Worm (Caenorhabditis elegans) whole organism, L4 larva: ENCODE results near the gene rig-3.
A peak's percentile ranks its signal among the peaks of the same experiment; 100 is the strongest.
"Not testable (repeated sequence)": the region's sequence is repeated elsewhere in the genome, so short reads cannot be mapped to it uniquely, and the experiment has no call there.

Source experiments
- F10B5.3 ChIP-seq: sonication (generic microtip); optimal IDR thresholded peaks from 2 replicates; lab custom pipeline; 2016; ENCODE audit warnings: mild to moderate bottlenecking, missing genetic modification characterization, missing compliant biosample characterization
- F26F4.8 ChIP-seq: fragments of 200-800 bp; sonication (Bioruptor generic); conservative IDR thresholded peaks from 2 replicates; pipeline ENCODE4 v1.3.6; 2022; ENCODE audit warnings: missing genetic modification characterization, missing compliant biosample characterization
- F37D6.2 ChIP-seq: sonication (generic microtip); optimal IDR thresholded peaks from 2 replicates; lab custom pipeline; 2016; ENCODE audit warnings: mild to moderate bottlenecking, missing genetic modification characterization, missing compliant biosample characterization
- Y5F2A.4 ChIP-seq: fragments of 200-800 bp; sonication (Bioruptor generic); optimal IDR thresholded peaks from 2 replicates; lab custom pipeline; 2018; ENCODE audit warnings: mild to moderate bottlenecking, missing genetic modification characterization, missing compliant biosample characterization
- aha-1 ChIP-seq: fragments of 150-350 bp; peaks from one replicate; lab custom pipeline; 2014; ENCODE audit warnings: missing biosample characterization, missing genetic modification characterization
- aly-2 ChIP-seq: sonication (generic microtip); optimal IDR thresholded peaks from 2 replicates; lab custom pipeline; 2018; ENCODE audit warnings: missing biosample characterization, missing genetic modification characterization
- ama-1 ChIP-seq: fragments of 150-350 bp; optimal IDR thresholded peaks from 2 replicates; lab custom pipeline; 2014; ENCODE audit warnings: inconsistent platforms, mixed read lengths
- attf-4 ChIP-seq: sonication (generic microtip); optimal IDR thresholded peaks from 3 replicates; lab custom pipeline; 2017; ENCODE audit warnings: missing biosample characterization, missing genetic modification characterization
- ceh-20 ChIP-seq: fragments of 200-800 bp; sonication (Bioruptor generic); IDR thresholded peaks from 2 replicates; pipeline ENCODE4 v1.3.6; 2022; ENCODE audit warnings: missing genetic modification reagents, missing genetic modification characterization, missing compliant biosample characterization
- ceh-28 ChIP-seq: fragments of 150-350 bp; optimal IDR thresholded peaks from 2 replicates; lab custom pipeline; 2014; ENCODE audit warnings: missing biosample characterization, missing genetic modification reagents, missing genetic modification characterization
- ceh-62 ChIP-seq: sonication (generic microtip); optimal IDR thresholded peaks from 2 replicates; lab custom pipeline; 2017; ENCODE audit warnings: missing biosample characterization, missing genetic modification characterization
- daf-8 ChIP-seq: fragments of 200-800 bp; sonication (Bioruptor generic); IDR thresholded peaks from 2 replicates; pipeline ENCODE4 v1.3.6; 2022; ENCODE audit warnings: missing genetic modification characterization, missing compliant biosample characterization
- dmd-9 ChIP-seq: fragments of 200-800 bp; sonication (Bioruptor generic); IDR thresholded peaks from 2 replicates; pipeline ENCODE4 v1.3.6; 2022; ENCODE audit warnings: missing genetic modification reagents, missing genetic modification characterization, missing compliant biosample characterization
- dve-1 ChIP-seq: sonication (generic microtip); optimal IDR thresholded peaks from 2 replicates; lab custom pipeline; 2017; ENCODE audit warnings: antibody characterized with exemption, mild to moderate bottlenecking, missing genetic modification characterization, missing compliant biosample characterization; ENCODE audit not compliant: insufficient read depth
- fos-1 ChIP-seq: fragments of 150-350 bp; optimal IDR thresholded peaks from 2 replicates; lab custom pipeline; 2014; ENCODE audit warnings: missing biosample characterization, missing genetic modification characterization
- gei-8 ChIP-seq: fragments of 200-800 bp; sonication (Bioruptor generic); optimal IDR thresholded peaks from 2 replicates; lab custom pipeline; 2018; ENCODE audit warnings: mild to moderate bottlenecking, missing genetic modification characterization, missing compliant biosample characterization
- hlh-11 ChIP-seq: fragments of 200-800 bp; sonication (Bioruptor generic); optimal IDR thresholded peaks from 2 replicates; lab custom pipeline; 2018; ENCODE audit warnings: mild to moderate bottlenecking, missing genetic modification characterization, missing compliant biosample characterization
- hlh-30 ChIP-seq: sonication (generic microtip); optimal IDR thresholded peaks from 2 replicates; lab custom pipeline; 2017; ENCODE audit warnings: antibody characterized with exemption, mild to moderate bottlenecking, missing genetic modification characterization, missing compliant biosample characterization; ENCODE audit not compliant: insufficient read depth
- hmg-1.1 ChIP-seq: fragments of 200-800 bp; sonication (Bioruptor generic); IDR thresholded peaks from 2 replicates; pipeline ENCODE4 v1.3.6; 2022; ENCODE audit warnings: missing genetic modification reagents, missing genetic modification characterization, missing compliant biosample characterization
- lin-38 ChIP-seq: fragments of 200-800 bp; sonication (Bioruptor generic); IDR thresholded peaks from 2 replicates; pipeline ENCODE4 v1.3.6; 2022; ENCODE audit warnings: missing genetic modification reagents, missing genetic modification characterization, missing compliant biosample characterization
- mdt-29 ChIP-seq: fragments of 200-800 bp; sonication (Bioruptor generic); IDR thresholded peaks from 2 replicates; pipeline ENCODE4 v1.3.6; 2022; ENCODE audit warnings: missing genetic modification reagents, missing genetic modification characterization, missing compliant biosample characterization
- mes-2 ChIP-seq: sonication (generic microtip); optimal IDR thresholded peaks from 2 replicates; lab custom pipeline; 2016; ENCODE audit warnings: missing genotype, mild to moderate bottlenecking, missing genetic modification characterization, missing compliant biosample characterization; ENCODE audit not compliant: poor library complexity, severe bottlenecking
- mxl-2 ChIP-seq: fragments of 200-800 bp; sonication (Bioruptor generic); conservative IDR thresholded peaks from 2 replicates; pipeline ENCODE4 v1.3.6; 2022; ENCODE audit warnings: missing genetic modification reagents, missing genetic modification characterization, missing compliant biosample characterization
- nhr-11 ChIP-seq: fragments of 150-350 bp; optimal IDR thresholded peaks from 2 replicates; lab custom pipeline; 2014; ENCODE audit warnings: missing biosample characterization, missing genetic modification characterization
- nhr-237 ChIP-seq: sonication (generic microtip); optimal IDR thresholded peaks from 2 replicates; lab custom pipeline; 2017; ENCODE audit warnings: missing biosample characterization, missing genetic modification characterization
- nhr-41 ChIP-seq: fragments of 200-800 bp; sonication (Bioruptor generic); IDR thresholded peaks from 2 replicates; pipeline ENCODE4 v1.3.6; 2022; ENCODE audit warnings: missing genetic modification reagents, missing genetic modification characterization, missing compliant biosample characterization
- nhr-77 ChIP-seq: fragments of 150-350 bp; optimal IDR thresholded peaks from 2 replicates; lab custom pipeline; 2014; ENCODE audit warnings: missing biosample characterization, missing genetic modification characterization
- pha-4 ChIP-seq, 2 experiments: fragments of 150-350 bp in 1 of 2; fragments of 200-800 bp in 1 of 2; sonication (Bioruptor generic) in 1 of 2; IDR thresholded peaks in 1 of 2; optimal IDR thresholded peaks in 1 of 2; 2 replicates each; pipeline versions ENCODE4 v1.3.6 to Lab custom; 2014 to 2022; ENCODE audit warnings: missing genetic modification characterization in 2 of 2, missing genetic modification reagents in 2 of 2, missing biosample characterization in 1 of 2, missing compliant biosample characterization in 1 of 2
- set-16 ChIP-seq: fragments of 200-800 bp; sonication (Bioruptor generic); IDR thresholded peaks from 2 replicates; pipeline ENCODE4 v1.3.6; 2022; ENCODE audit warnings: missing genetic modification reagents, missing genetic modification characterization, missing compliant biosample characterization
- spr-3 ChIP-seq: fragments of 200-800 bp; sonication (Bioruptor generic); optimal IDR thresholded peaks from 2 replicates; lab custom pipeline; 2018; ENCODE audit warnings: mild to moderate bottlenecking, missing genetic modification characterization, missing compliant biosample characterization
- unc-130 ChIP-seq: sonication (generic microtip); optimal IDR thresholded peaks from 2 replicates; lab custom pipeline; 2016; ENCODE audit warnings: missing genetic modification reagents, missing genetic modification characterization, missing compliant biosample characterization
- unc-62 ChIP-seq, 3 experiments: fragments of 150-350 bp in 1 of 3; sonication (generic microtip); optimal IDR thresholded peaks in 2 of 3; peaks in 1 of 3; 1 replicate in 1 of 3; 2 replicates in 2 of 3; lab custom pipeline; 2014 to 2017; ENCODE audit warnings: missing biosample characterization in 3 of 3, missing genetic modification characterization in 3 of 3, missing genetic modification reagents in 3 of 3, missing genotype in 1 of 3
- zfp-3 ChIP-seq: fragments of 200-800 bp; sonication (Bioruptor generic); conservative IDR thresholded peaks from 2 replicates; pipeline ENCODE4 v1.3.6; 2022; ENCODE audit warnings: missing genetic modification reagents, missing genetic modification characterization, missing compliant biosample characterization
- zip-2 ChIP-seq: fragments of 150-350 bp; optimal IDR thresholded peaks from 2 replicates; lab custom pipeline; 2014; ENCODE audit warnings: missing biosample characterization, missing genetic modification characterization

The rig-3 gene

ce11 chrX:6867707-6868106 lies 14.3 kb downstream of the rig-3 start (continued):
- TF ChIP-seq ama-1 (lab: Kevin White, UChicago) (no peak), hmg-1.1 (GFP tag; lab: Robert Waterston, UW) (peak; percentile 76), unc-130 (GFP tag; lab: Kevin White, UChicago) (no peak), Y5F2A.4 (GFP tag; lab: Kevin White, UChicago) (peak; percentile 77), zip-2 (tag; lab: Kevin White, UChicago) (no peak), ceh-20 (GFP tag; lab: Robert Waterston, UW) (peak; percentile 64; the same call in 1 of the 2 replicates), ceh-62 (tag; lab: Kevin White, UChicago) (no peak), ceh-28 (no peak), nhr-41 (GFP tag; lab: Robert Waterston, UW) (peak; percentile 90), attf-4 (tag; lab: Kevin White, UChicago) (no peak), nhr-237 (tag; lab: Kevin White, UChicago) (no peak), F37D6.2 (no peak), aly-2 (no peak), hlh-11 (tag; lab: Kevin White, UChicago) (peak; percentile 68), dve-1 (tag; lab: Kevin White, UChicago) (peak; percentile 72), fos-1 (no peak), F10B5.3 (peak; percentile 73), daf-8 (GFP tag; lab: Robert Waterston, UW) (0 out of 2 replicates have a peak, but pooled peaks have one; percentile 33)

DNA sequence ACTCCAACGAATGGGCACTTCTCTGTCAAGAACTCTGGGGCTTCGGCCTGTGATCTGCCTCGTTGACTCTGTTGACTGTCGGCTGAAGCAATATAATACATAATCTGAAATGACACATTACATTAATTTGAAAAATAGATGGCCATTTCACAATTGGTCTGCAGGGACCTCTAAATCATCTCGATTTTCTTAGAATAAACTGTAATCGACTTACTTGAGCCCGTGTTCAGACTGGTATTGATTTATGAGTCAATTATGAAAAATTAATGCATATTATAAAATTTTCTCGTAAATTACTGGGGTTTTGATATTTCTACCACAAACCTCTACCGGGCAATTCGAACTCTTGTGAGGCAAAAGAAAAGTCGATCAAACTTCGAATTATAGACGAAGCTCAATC lies 15.3 kb downstream of the rig-3 start, which contains the start of gene C53B7.6:
Gene C53B7.6, minus strand, starts transcription at position 101 of the 400 bp plus-strand sequence.
- not testable (repeated sequence) for TF ChIP-seq dmd-9 (GFP tag; lab: Robert Waterston, UW); zip-2 (tag; lab: Kevin White, UChicago); gei-8 (GFP tag; lab: Kevin White, UChicago)

ce11 chrX:6874723-6875122 lies 21.3 kb downstream of the rig-3 start, which contains the start of gene F41C6.4:
Gene F41C6.4, minus strand, starts transcription at chrX:6874823.
- TF ChIP-seq lin-38 (GFP tag; lab: Robert Waterston, UW) (no peak), nhr-77 (tag; lab: Kevin White, UChicago) (no peak), mes-2 (no peak), mdt-29 (GFP tag; lab: Robert Waterston, UW) (no peak), aha-1 (tag; lab: Kevin White, UChicago) (no peak), nhr-41 (GFP tag; lab: Robert Waterston, UW) (no peak), pha-4 (GFP tag; IDR thresholded peaks at IDR 0.05; lab: Robert Waterston, UW) (no peak), pha-4 (tag; optimal IDR thresholded peaks at IDR 0.05; lab: Kevin White, UChicago) (no peak), ceh-28 (no peak), daf-8 (GFP tag; lab: Robert Waterston, UW) (no peak), nhr-11 (tag; lab: Kevin White, UChicago) (no peak), hlh-30 (no peak), zfp-3 (GFP tag; lab: Robert Waterston, UW) (no peak), hmg-1.1 (GFP tag; lab: Robert Waterston, UW) (no peak), mxl-2 (GFP tag; lab: Robert Waterston, UW) (no peak), zip-2 (tag; lab: Kevin White, UChicago) (no peak), F26F4.8 (GFP tag; lab: Robert Waterston, UW) (no peak)

- TF ChIP-seq spr-3 (GFP tag; lab: Kevin White, UChicago) (no peak), unc-62 (GFP tag; optimal IDR thresholded peaks at IDR 0.05 in 1 of 2; lab: Kevin White, UChicago) (peak in 1 of 2 experiments; percentile 0), unc-62 (tag; optimal IDR thresholded peaks at IDR 0.05; lab: Kevin White, UChicago) (no peak), set-16 (GFP tag; lab: Robert Waterston, UW) (peak; percentile 80)
Observed at ce11 chrX:6875273-6875672, 21.9 kb downstream of the rig-3 start.
